Fruit fly (Drosophila melanogaster) whole organism, adult: ENCODE data around the gene CG13640.

Source experiments
- CG11617 ChIP-seq: fragments of 200-800 bp; sonication (Bioruptor generic); optimal IDR thresholded peaks from 2 replicates; lab custom pipeline; 2017; ENCODE audit warnings: mild to moderate bottlenecking, missing biosample characterization, missing genetic modification reagents, missing genetic modification characterization
- CG12768 ChIP-seq: fragments of 200-800 bp; sonication (Bioruptor generic); optimal IDR thresholded peaks from 2 replicates; lab custom pipeline; 2017; ENCODE audit warnings: missing biosample characterization, missing genetic modification characterization, mild to moderate bottlenecking, moderate library complexity, missing genetic modification reagents
- CG14711 ChIP-seq: fragments of 200-800 bp; sonication (Bioruptor generic); optimal IDR thresholded peaks from 2 replicates; lab custom pipeline; 2018; ENCODE audit warnings: missing biosample characterization, mild to moderate bottlenecking, missing genetic modification characterization, moderate library complexity
- CG1620 ChIP-seq: fragments of 200-800 bp; sonication (Bioruptor generic); optimal IDR thresholded peaks from 2 replicates; lab custom pipeline; 2016; ENCODE audit warnings: missing biosample characterization, missing genetic modification characterization
- CG33017 ChIP-seq: fragments of 200-800 bp; sonication (Bioruptor generic); optimal IDR thresholded peaks from 2 replicates; lab custom pipeline; 2018; ENCODE audit warnings: missing biosample characterization, mild to moderate bottlenecking, missing genetic modification characterization, moderate library complexity
- CG5204 ChIP-seq: fragments of 200-800 bp; sonication (Bioruptor generic); optimal IDR thresholded peaks from 2 replicates; lab custom pipeline; 2016; ENCODE audit warnings: missing biosample characterization, missing genetic modification characterization
- CG7045 ChIP-seq: fragments of 200-800 bp; sonication (Bioruptor generic); optimal IDR thresholded peaks from 2 replicates; lab custom pipeline; 2017; ENCODE audit warnings: missing biosample characterization, mild to moderate bottlenecking, missing genetic modification characterization
- CG7101 ChIP-seq: fragments of 200-800 bp; sonication (Bioruptor generic); optimal IDR thresholded peaks from 2 replicates; lab custom pipeline; 2018; ENCODE audit warnings: missing biosample characterization, mild to moderate bottlenecking, missing genetic modification characterization, moderate library complexity
- Clk ChIP-seq: fragments of 200-800 bp; sonication (Bioruptor generic); optimal IDR thresholded peaks from 2 replicates; lab custom pipeline; 2017; ENCODE audit warnings: missing biosample characterization, missing genetic modification characterization
- Crg-1 ChIP-seq: fragments of 200-800 bp; sonication (Bioruptor generic); optimal IDR thresholded peaks from 2 replicates; lab custom pipeline; 2016; ENCODE audit warnings: missing biosample characterization, missing genetic modification characterization
- Hr96 ChIP-seq: fragments of 200-800 bp; sonication (Bioruptor generic); optimal IDR thresholded peaks from 2 replicates; lab custom pipeline; 2016; ENCODE audit warnings: missing biosample characterization, missing genetic modification characterization
- Mnt ChIP-seq: fragments of 200-800 bp; sonication (Bioruptor generic); optimal IDR thresholded peaks from 2 replicates; lab custom pipeline; 2016; ENCODE audit warnings: missing biosample characterization, mild to moderate bottlenecking, missing genetic modification characterization
- bab1 ChIP-seq: fragments of 200-800 bp; sonication (Bioruptor generic); optimal IDR thresholded peaks from 3 replicates; lab custom pipeline; 2019; ENCODE audit warnings: missing biosample characterization, mild to moderate bottlenecking, missing genetic modification characterization, moderate library complexity
- cic ChIP-seq: fragments of 200-800 bp; sonication (Bioruptor generic); optimal IDR thresholded peaks from 2 replicates; lab custom pipeline; 2017; ENCODE audit warnings: missing biosample characterization, mild to moderate bottlenecking, missing genetic modification characterization, moderate library complexity
- cnc ChIP-seq, 2 experiments: fragments of >200 bp; optimal IDR thresholded peaks; 2 replicates each; lab custom pipeline; 2017
- kay ChIP-seq: fragments of 200-800 bp; sonication (Bioruptor generic); peaks from one replicate; lab custom pipeline; 2016; ENCODE audit warnings: missing biosample characterization, missing genetic modification characterization, borderline replicate concordance
- ovo ChIP-seq: fragments of 200-800 bp; sonication (Bioruptor generic); optimal IDR thresholded peaks from 2 replicates; lab custom pipeline; 2016; ENCODE audit warnings: missing biosample characterization, missing genetic modification characterization
- pad ChIP-seq: fragments of 200-800 bp; sonication (Bioruptor generic); optimal IDR thresholded peaks from 3 replicates; lab custom pipeline; 2017; ENCODE audit warnings: missing biosample characterization, missing genetic modification characterization, mild to moderate bottlenecking, moderate library complexity, missing genetic modification reagents
- tj ChIP-seq: fragments of 200-800 bp; sonication (Bioruptor generic); optimal IDR thresholded peaks from 3 replicates; lab custom pipeline; 2017; ENCODE audit warnings: missing biosample characterization, mild to moderate bottlenecking, missing genetic modification characterization, moderate library complexity
- toe ChIP-seq: fragments of 200-800 bp; sonication (Bioruptor generic); optimal IDR thresholded peaks from 2 replicates; lab custom pipeline; 2016; ENCODE audit warnings: missing biosample characterization, missing genetic modification characterization

The CG13640 gene

DNA sequence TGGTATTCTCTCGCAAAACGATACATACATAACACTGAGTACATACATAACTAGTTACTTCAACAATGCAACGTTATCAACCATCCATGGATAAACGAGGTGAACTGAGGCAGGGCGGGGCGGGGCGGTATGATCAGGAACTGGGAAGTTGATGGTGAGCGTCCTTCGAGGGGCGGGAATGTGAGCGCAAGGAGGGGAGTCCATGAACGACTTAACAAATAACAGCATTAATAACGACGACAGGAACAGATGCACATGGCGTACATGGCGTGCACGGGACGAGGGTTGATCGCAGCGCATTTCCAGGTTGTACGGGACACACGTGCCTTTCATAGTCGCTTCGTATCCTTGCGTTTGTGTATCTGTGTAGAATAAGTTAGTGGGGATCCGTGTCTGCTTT lies 6.0 kb upstream of the CG13640 start:
- TF ChIP-seq CG14711 (no peak), bab1 (GFP tag; lab: Kevin White, UChicago) (no peak), Crg-1 (GFP tag; lab: Kevin White, UChicago) (no peak), CG33017 (tag; lab: Kevin White, UChicago) (no peak), cnc (optimal IDR thresholded peaks at IDR 0.05; lab: Kevin White, UChicago) (no peak), ovo (GFP tag; lab: Kevin White, UChicago) (no peak), Hr96 (GFP tag; lab: Kevin White, UChicago) (no peak), kay (GFP tag; lab: Kevin White, UChicago) (no peak), Clk (GFP tag; lab: Kevin White, UChicago) (no peak), tj (GFP tag; lab: Kevin White, UChicago) (no peak), CG7101 (tag; lab: Kevin White, UChicago) (no peak), CG11617 (no peak), pad (no peak), CG7045 (no peak), CG12768 (GFP tag; lab: Kevin White, UChicago) (no peak), Mnt (GFP tag; lab: Kevin White, UChicago) (no peak), cic (GFP tag; lab: Kevin White, UChicago) (no peak), CG5204 (GFP tag; lab: Kevin White, UChicago) (no peak)

DNA sequence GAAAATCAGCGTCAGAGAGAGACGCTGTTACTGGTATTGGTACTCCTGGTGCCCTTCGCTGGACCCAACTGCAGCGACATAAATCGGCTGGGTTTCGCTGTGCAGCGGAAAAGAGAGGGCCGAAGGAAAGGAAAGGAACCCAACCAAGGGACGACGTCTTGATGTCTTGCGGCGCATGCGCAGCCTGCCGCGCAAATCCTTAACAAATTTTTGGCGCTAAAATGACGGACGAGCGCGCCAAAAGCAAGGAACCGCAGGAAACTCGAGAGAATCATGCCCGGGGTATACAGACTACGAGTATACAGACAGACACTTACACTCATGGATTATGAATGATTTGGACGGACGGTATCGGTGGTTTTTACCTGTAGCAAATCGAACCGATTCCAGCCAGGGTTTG lies 5.0 kb upstream of the CG13640 start:
- TF ChIP-seq Clk (GFP tag; lab: Kevin White, UChicago) (no peak), tj (GFP tag; lab: Kevin White, UChicago) (no peak), CG1620 (no peak), CG33017 (tag; lab: Kevin White, UChicago) (no peak), Hr96 (GFP tag; lab: Kevin White, UChicago) (no peak), CG14711 (no peak), Mnt (GFP tag; lab: Kevin White, UChicago) (no peak), CG11617 (no peak), cic (GFP tag; lab: Kevin White, UChicago) (no peak), bab1 (GFP tag; lab: Kevin White, UChicago) (no peak), pad (no peak), CG12768 (GFP tag; lab: Kevin White, UChicago) (no peak)

DNA sequence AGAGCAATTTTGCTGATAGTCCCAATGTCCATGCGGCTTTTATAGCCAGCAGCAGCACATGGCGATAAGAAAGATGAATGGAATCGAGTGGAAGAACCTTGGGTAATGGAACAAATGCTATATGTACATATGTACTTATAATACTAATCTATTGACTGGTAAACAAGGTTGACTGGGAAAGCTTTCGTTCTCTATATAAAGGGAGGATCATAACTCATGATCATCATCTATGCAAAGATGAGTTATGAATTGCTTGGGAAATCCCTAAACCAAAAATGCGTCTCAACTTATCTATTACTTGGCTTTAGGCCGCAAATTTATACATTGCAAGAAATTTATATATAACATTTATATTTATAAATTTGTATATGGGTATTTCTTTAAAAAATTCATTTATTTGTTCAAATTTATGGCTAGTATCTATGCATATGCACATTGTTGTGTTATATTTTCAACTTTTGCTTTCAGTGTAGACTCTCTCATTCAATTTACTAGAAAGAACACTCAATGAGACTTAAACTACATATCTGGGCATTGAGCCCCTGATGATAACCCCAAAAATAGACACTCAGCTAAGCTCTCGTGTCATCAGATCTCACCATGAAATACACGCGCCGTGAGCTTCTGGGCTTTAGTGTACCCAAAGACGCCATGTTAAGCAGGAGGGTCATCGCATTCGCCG lies 2.9 kb upstream of the CG13640 start, which contains the start of the genes Srg1 and Elal:
Gene Srg1 (minus strand): TSS at position 14 of the 682 bp plus-strand sequence.
Gene Elal (plus strand): TSS at position 632 of the 682 bp plus-strand sequence.
- TF ChIP-seq Hr96 (GFP tag; lab: Kevin White, UChicago) (no peak), kay (GFP tag; lab: Kevin White, UChicago) (no peak), pad (no peak), CG12768 (GFP tag; lab: Kevin White, UChicago) (peak; percentile 16), ovo (GFP tag; lab: Kevin White, UChicago) (no peak), Crg-1 (GFP tag; lab: Kevin White, UChicago) (no peak), Clk (GFP tag; lab: Kevin White, UChicago) (no peak), CG11617 (peak; percentile 6), CG1620 (no peak), toe (GFP tag; lab: Kevin White, UChicago) (no peak), CG33017 (tag; lab: Kevin White, UChicago) (peak; percentile 70), CG7101 (tag; lab: Kevin White, UChicago) (peak; percentile 65), tj (GFP tag; lab: Kevin White, UChicago) (peak; percentile 27), CG7045 (no peak), Mnt (GFP tag; lab: Kevin White, UChicago) (peak; percentile 50), cic (GFP tag; lab: Kevin White, UChicago) (peak; percentile 68), CG14711 (peak; percentile 32), bab1 (GFP tag; lab: Kevin White, UChicago) (no peak), cnc (optimal IDR thresholded peaks at IDR 0.05; lab: Kevin White, UChicago) (no peak), CG5204 (GFP tag; lab: Kevin White, UChicago) (no peak)

DNA sequence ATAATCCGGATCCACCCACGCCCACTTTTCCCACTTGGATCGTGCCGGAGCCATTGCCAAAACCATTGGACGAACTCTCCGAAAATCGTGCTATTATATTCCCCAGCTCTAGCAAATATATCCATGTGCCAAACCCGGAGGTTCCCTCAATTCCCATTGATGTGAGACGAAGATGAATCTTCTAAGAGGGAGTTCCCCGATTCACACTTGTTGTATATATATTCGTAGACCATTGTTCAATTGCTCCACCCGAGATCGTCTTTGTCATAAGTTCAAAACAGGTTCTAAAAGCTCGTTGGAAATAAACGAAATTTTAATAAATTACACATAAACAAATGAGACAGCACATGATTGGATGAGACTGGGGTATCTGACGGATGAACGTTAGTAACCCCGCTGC lies 1.9 kb upstream of the CG13640 start:
- TF ChIP-seq Hr96 (GFP tag; lab: Kevin White, UChicago) (no peak), bab1 (GFP tag; lab: Kevin White, UChicago) (no peak), tj (GFP tag; lab: Kevin White, UChicago) (no peak), CG11617 (no peak), Mnt (GFP tag; lab: Kevin White, UChicago) (no peak), CG5204 (GFP tag; lab: Kevin White, UChicago) (no peak), pad (no peak), CG1620 (no peak), kay (GFP tag; lab: Kevin White, UChicago) (no peak), CG7101 (tag; lab: Kevin White, UChicago) (no peak), CG12768 (GFP tag; lab: Kevin White, UChicago) (no peak), CG14711 (no peak), cnc (optimal IDR thresholded peaks at IDR 0.05; lab: Kevin White, UChicago) (no peak), toe (GFP tag; lab: Kevin White, UChicago) (no peak), Clk (GFP tag; lab: Kevin White, UChicago) (no peak), ovo (GFP tag; lab: Kevin White, UChicago) (no peak), Crg-1 (GFP tag; lab: Kevin White, UChicago) (no peak)

DNA sequence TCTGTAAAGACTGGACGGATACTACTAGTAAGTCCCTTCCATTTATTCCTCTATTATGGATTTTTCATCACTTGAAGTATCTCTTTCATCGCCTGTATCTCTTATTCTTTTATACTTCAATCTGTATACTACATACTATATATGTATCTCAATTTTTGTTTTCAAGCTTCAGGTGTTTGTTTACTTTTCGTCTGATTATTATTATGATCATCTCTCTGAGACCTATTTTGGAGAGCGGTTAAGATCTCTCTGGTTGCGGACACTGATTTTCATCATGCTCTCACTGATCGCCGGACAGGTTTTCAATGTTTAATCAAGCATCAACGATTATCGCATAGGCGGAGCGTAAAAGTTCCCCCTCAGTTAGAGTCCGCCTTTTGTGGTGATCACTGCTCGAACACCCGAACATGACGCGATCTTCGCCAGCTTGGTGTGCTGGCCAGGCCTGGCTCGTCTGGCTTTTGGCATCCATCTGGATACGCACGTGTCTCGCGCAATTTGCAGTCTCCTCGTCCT lies 667 bp upstream of the CG13640 start, which contains the start of gene CG7016:
Gene CG7016 (plus strand): TSS at position 358 of the 516 bp plus-strand sequence.
- no peak for TF ChIP-seq Mnt (GFP tag; lab: Kevin White, UChicago)
